Fruit fly (Drosophila melanogaster): Measurements from ENCODE around the gene CG46301.

The CG46301 gene

dm6 chr2L:14136197-14136596 lies 32.3 kb downstream of the CG46301 start:
- no peak for TF ChIP-seq noc (tag; optimal IDR thresholded peaks at IDR 0.05)

- no peak for TF ChIP-seq noc (tag; optimal IDR thresholded peaks at IDR 0.05)
These were observed 37.3 kb downstream of the CG46301 start for dm6 chr2L:14141238-14141637.

- no peak for TF ChIP-seq noc (tag; optimal IDR thresholded peaks at IDR 0.05)
These were observed 39.0 kb downstream of the CG46301 start for dm6 chr2L:14142842-14143241.

dm6 chr2L:14146368-14146767 lies 42.5 kb downstream of the CG46301 start:
- no peak for TF ChIP-seq noc (tag; optimal IDR thresholded peaks at IDR 0.05)

- TF ChIP-seq noc (tag; optimal IDR thresholded peaks at IDR 0.05): no peak
These were observed 54.1 kb downstream of the CG46301 start for dm6 chr2L:14157993-14158392.

- TF ChIP-seq noc (tag; optimal IDR thresholded peaks at IDR 0.05): no peak
These were observed 57.0 kb downstream of the CG46301 start for dm6 chr2L:14160887-14161286.

dm6 chr2L:14163122-14163521 lies 59.2 kb downstream of the CG46301 start, which contains the start of gene CG43332:
Gene CG43332, minus strand, starts transcription at chr2L:14163222.
- no peak for TF ChIP-seq noc (tag; optimal IDR thresholded peaks at IDR 0.05)

- TF ChIP-seq noc (tag; optimal IDR thresholded peaks at IDR 0.05): no peak
These were observed 65.8 kb downstream of the CG46301 start for dm6 chr2L:14169653-14170052.

dm6 chr2L:14177407-14177987 lies 73.6 kb downstream of the CG46301 start:
- no peak for TF ChIP-seq noc (tag; optimal IDR thresholded peaks at IDR 0.05)

- no peak for TF ChIP-seq noc (tag; optimal IDR thresholded peaks at IDR 0.05)
These were observed 75.5 kb downstream of the CG46301 start for dm6 chr2L:14179409-14179808.

dm6 chr2L:14180553-14180952 lies 76.7 kb downstream of the CG46301 start, which contains the start of gene CG43333:
Gene CG43333, minus strand, starts transcription at chr2L:14180686.
- TF ChIP-seq noc (tag; optimal IDR thresholded peaks at IDR 0.05): no peak

- no peak for TF ChIP-seq noc (tag; optimal IDR thresholded peaks at IDR 0.05)
These were observed 77.9 kb downstream of the CG46301 start for dm6 chr2L:14181839-14182238.

- no peak for TF ChIP-seq noc (tag; optimal IDR thresholded peaks at IDR 0.05)
These were observed 79.1 kb downstream of the CG46301 start for dm6 chr2L:14182896-14183550.

- TF ChIP-seq noc (tag; optimal IDR thresholded peaks at IDR 0.05): no peak
These were observed 93.3 kb downstream of the CG46301 start for dm6 chr2L:14197195-14197594.

dm6 chr2L:14198341-14198740 lies 94.5 kb downstream of the CG46301 start:
- no peak for TF ChIP-seq noc (tag; optimal IDR thresholded peaks at IDR 0.05)

dm6 chr2L:14200393-14200792 lies 96.5 kb downstream of the CG46301 start:
- no peak for TF ChIP-seq noc (tag; optimal IDR thresholded peaks at IDR 0.05)

- no peak for TF ChIP-seq noc (tag; optimal IDR thresholded peaks at IDR 0.05)
These were observed 100.0 kb downstream of the CG46301 start for dm6 chr2L:14203798-14204398.

Data from whole organism, larva.